Fruit fly (Drosophila melanogaster) whole organism, embryonic: ENCODE measurements around the gene smo.

Experiments
- Antp ChIP-seq: fragments of 200-800 bp; sonication (Bioruptor generic); optimal IDR thresholded peaks from 3 replicates; lab custom pipeline; 2016; ENCODE audit warnings: missing biosample characterization, missing genetic modification characterization
- Atf6 ChIP-seq: fragments of 200-800 bp; sonication (Bioruptor generic); IDR thresholded peaks from 2 replicates; pipeline ENCODE4 v1.3.6; 2022; ENCODE audit warnings: missing biosample characterization, missing genetic modification characterization
- BEAF-32 ChIP-seq: fragments of 200-800 bp; sonication (Bioruptor generic); optimal IDR thresholded peaks from 3 replicates; lab custom pipeline; 2017; ENCODE audit warnings: missing biosample characterization, missing genetic modification characterization, mild to moderate bottlenecking, moderate library complexity, missing genetic modification reagents
- CG10274 ChIP-seq: fragments of 200-800 bp; sonication (Bioruptor generic); optimal IDR thresholded peaks from 3 replicates; lab custom pipeline; 2017; ENCODE audit warnings: missing biosample characterization, mild to moderate bottlenecking, missing genetic modification characterization
- CG10543 ChIP-seq: fragments of 200-800 bp; sonication (Bioruptor generic); optimal IDR thresholded peaks from 3 replicates; lab custom pipeline; 2017; ENCODE audit warnings: missing biosample characterization, mild to moderate bottlenecking, missing genetic modification characterization, moderate library complexity
- CG10979 ChIP-seq: fragments of 200-800 bp; sonication (Bioruptor generic); optimal IDR thresholded peaks from 2 replicates; lab custom pipeline; 2018; ENCODE audit warnings: missing biosample characterization, mild to moderate bottlenecking, missing genetic modification characterization, moderate library complexity
- CG11093 ChIP-seq: fragments of 200-800 bp; sonication (Bioruptor generic); IDR thresholded peaks from 3 replicates; pipeline ENCODE4 v1.3.6; 2022; ENCODE audit warnings: missing biosample characterization, missing genetic modification characterization
- CG11247 ChIP-seq: fragments of 200-800 bp; sonication (Bioruptor generic); IDR thresholded peaks from 2 replicates; pipeline ENCODE4 v1.3.6; 2022; ENCODE audit warnings: missing biosample characterization, missing genetic modification characterization
- CG11398 ChIP-seq: fragments of 200-800 bp; sonication (Bioruptor generic); optimal IDR thresholded peaks from 2 replicates; lab custom pipeline; 2016; ENCODE audit warnings: missing biosample characterization, missing genetic modification characterization
- CG13296 ChIP-seq: fragments of 200-800 bp; sonication (Bioruptor generic); optimal IDR thresholded peaks from 3 replicates; lab custom pipeline; 2018; ENCODE audit warnings: missing biosample characterization, mild to moderate bottlenecking, missing genetic modification characterization
- CG13424 ChIP-seq: fragments of 200-800 bp; sonication (Bioruptor generic); optimal IDR thresholded peaks from 2 replicates; lab custom pipeline; 2019; ENCODE audit warnings: missing biosample characterization, mild to moderate bottlenecking, missing genetic modification characterization, moderate library complexity
- CG14667 ChIP-seq: fragments of 200-800 bp; sonication (Bioruptor generic); IDR thresholded peaks from 2 replicates; pipeline ENCODE4 v1.3.6; 2022; ENCODE audit warnings: missing biosample characterization, missing genetic modification characterization
- CG1647 ChIP-seq: fragments of 200-800 bp; sonication (Bioruptor generic); optimal IDR thresholded peaks from 3 replicates; lab custom pipeline; 2016; ENCODE audit warnings: missing biosample characterization, missing genetic modification characterization
- CG17359 ChIP-seq: fragments of 200-800 bp; sonication (Bioruptor generic); optimal IDR thresholded peaks from 3 replicates; lab custom pipeline; 2018; ENCODE audit warnings: missing biosample characterization, mild to moderate bottlenecking, missing genetic modification characterization, moderate library complexity
- CG1792 ChIP-seq: fragments of 200-800 bp; sonication (Bioruptor generic); optimal IDR thresholded peaks from 2 replicates; lab custom pipeline; 2016; ENCODE audit warnings: missing biosample characterization, missing genetic modification characterization
- CG2129 ChIP-seq: fragments of 200-800 bp; sonication (Bioruptor generic); IDR thresholded peaks from 2 replicates; pipeline ENCODE4 v1.3.6; 2022; ENCODE audit warnings: missing biosample characterization, missing genetic modification characterization; ENCODE audit not compliant: partially characterized antibody
- CG2678 ChIP-seq: fragments of 200-800 bp; sonication (Bioruptor generic); optimal IDR thresholded peaks from 3 replicates; lab custom pipeline; 2019; ENCODE audit warnings: missing biosample characterization, mild to moderate bottlenecking, missing genetic modification characterization, moderate library complexity
- CG2889 ChIP-seq: fragments of 200-800 bp; sonication (Bioruptor generic); IDR thresholded peaks from 3 replicates; pipeline ENCODE4 v1.3.6; 2022; ENCODE audit warnings: missing biosample characterization, missing genetic modification characterization
- CG32772 ChIP-seq: fragments of 200-800 bp; sonication (Bioruptor generic); IDR thresholded peaks from 2 replicates; pipeline ENCODE4 v1.3.6; 2022; ENCODE audit warnings: missing biosample characterization, missing genetic modification characterization
- CG34376 ChIP-seq: fragments of 200-800 bp; sonication (Bioruptor generic); optimal IDR thresholded peaks from 2 replicates; lab custom pipeline; 2018; ENCODE audit warnings: missing biosample characterization, mild to moderate bottlenecking, missing genetic modification characterization
- CG43689 ChIP-seq: fragments of 200-800 bp; sonication (Bioruptor generic); IDR thresholded peaks from 2 replicates; pipeline ENCODE4 v1.3.6; 2022; ENCODE audit warnings: missing biosample characterization, missing genetic modification characterization
- CG4424 ChIP-seq: fragments of 200-800 bp; sonication (Bioruptor generic); optimal IDR thresholded peaks from 3 replicates; lab custom pipeline; 2016; ENCODE audit warnings: missing biosample characterization, missing genetic modification characterization
- CG4730 ChIP-seq: fragments of 200-800 bp; sonication (Bioruptor generic); IDR thresholded peaks from 2 replicates; pipeline ENCODE4 v1.3.6; 2022; ENCODE audit warnings: missing biosample characterization, missing genetic modification characterization
- CG6175 ChIP-seq: fragments of 200-800 bp; sonication (Bioruptor generic); IDR thresholded peaks from 3 replicates; pipeline ENCODE4 v1.3.6; 2022; ENCODE audit warnings: missing biosample characterization, missing genetic modification characterization
- CG7745 ChIP-seq: fragments of 200-800 bp; sonication (Bioruptor generic); optimal IDR thresholded peaks from 2 replicates; lab custom pipeline; 2018; ENCODE audit warnings: missing biosample characterization, mild to moderate bottlenecking, missing genetic modification characterization, moderate library complexity
- CG8290 ChIP-seq, 3 experiments: fragments of 200-800 bp; sonication (Bioruptor generic); optimal IDR thresholded peaks; 2 replicates each; lab custom pipeline; 2016 to 2019; ENCODE audit warnings: missing biosample characterization in 3 of 3, missing genetic modification characterization in 3 of 3, mild to moderate bottlenecking in 2 of 3, moderate library complexity in 1 of 3
- CG8388 ChIP-seq: fragments of 200-800 bp; sonication (Bioruptor generic); optimal IDR thresholded peaks from 2 replicates; lab custom pipeline; 2019; ENCODE audit warnings: missing biosample characterization, mild to moderate bottlenecking, missing genetic modification characterization, moderate library complexity
- Dll ChIP-seq: fragments of 200-800 bp; sonication (Bioruptor generic); IDR thresholded peaks from 4 replicates; pipeline ENCODE4 v1.3.6; 2022; ENCODE audit warnings: missing biosample characterization, missing genetic modification characterization; ENCODE audit not compliant: partially characterized antibody
- Fer1 ChIP-seq: fragments of 200-800 bp; sonication (Bioruptor generic); optimal IDR thresholded peaks from 2 replicates; lab custom pipeline; 2017; ENCODE audit warnings: missing biosample characterization, mild to moderate bottlenecking, missing genetic modification characterization
- HLH4C ChIP-seq: fragments of 200-800 bp; sonication (Bioruptor generic); IDR thresholded peaks from 3 replicates; pipeline ENCODE4 v1.3.6; 2022; ENCODE audit warnings: missing biosample characterization, missing genetic modification characterization; ENCODE audit not compliant: partially characterized antibody
- Hand ChIP-seq: fragments of 200-800 bp; sonication (Bioruptor generic); optimal IDR thresholded peaks from 2 replicates; lab custom pipeline; 2017; ENCODE audit warnings: mild to moderate bottlenecking, missing biosample characterization, missing genetic modification reagents, missing genetic modification characterization
- MTF-1 ChIP-seq: fragments of 200-800 bp; sonication (Bioruptor generic); optimal IDR thresholded peaks from 2 replicates; lab custom pipeline; 2018; ENCODE audit warnings: missing biosample characterization, mild to moderate bottlenecking, missing genetic modification characterization, borderline replicate concordance
- Nf-YB ChIP-seq: fragments of 200-800 bp; sonication (Bioruptor generic); optimal IDR thresholded peaks from 3 replicates; lab custom pipeline; 2019; ENCODE audit warnings: missing biosample characterization, mild to moderate bottlenecking, missing genetic modification characterization, moderate library complexity
- Opbp ChIP-seq: fragments of 200-800 bp; sonication (Bioruptor generic); IDR thresholded peaks from 3 replicates; pipeline ENCODE4 v1.3.6; 2022; ENCODE audit warnings: missing biosample characterization, missing genetic modification characterization; ENCODE audit not compliant: partially characterized antibody
- Poxn ChIP-seq: fragments of 200-800 bp; sonication (Bioruptor generic); IDR thresholded peaks from 2 replicates; pipeline ENCODE4 v1.3.6; 2022; ENCODE audit warnings: missing biosample characterization, missing genetic modification characterization
- Ptx1 ChIP-seq: fragments of 200-800 bp; sonication (Bioruptor generic); IDR thresholded peaks from 2 replicates; pipeline ENCODE4 v1.3.6; 2022; ENCODE audit warnings: missing biosample characterization, missing genetic modification characterization
- Stat92E ChIP-seq, 3 experiments: fragments of >200 bp in 2 of 3; fragments of 200-800 bp in 1 of 3; sonication (Bioruptor generic) in 1 of 3; optimal IDR thresholded peaks; 2 replicates each; lab custom pipeline; 2017 to 2019; ENCODE audit warnings: missing biosample characterization in 3 of 3, missing genetic modification characterization in 3 of 3, mild to moderate bottlenecking in 1 of 3, moderate library complexity in 1 of 3
- dysf ChIP-seq: fragments of 200-800 bp; sonication (Bioruptor generic); IDR thresholded peaks from 3 replicates; pipeline ENCODE4 v1.3.6; 2022; ENCODE audit warnings: missing biosample characterization, missing genetic modification characterization
- ems ChIP-seq: fragments of 200-800 bp; sonication (Bioruptor generic); optimal IDR thresholded peaks from 3 replicates; lab custom pipeline; 2016; ENCODE audit warnings: missing biosample characterization, missing genetic modification characterization
- ind ChIP-seq: fragments of 200-800 bp; sonication (Bioruptor generic); optimal IDR thresholded peaks from 3 replicates; lab custom pipeline; 2016; ENCODE audit warnings: missing biosample characterization, missing genetic modification characterization
- maf-S ChIP-seq: fragments of 200-800 bp; sonication (Bioruptor generic); optimal IDR thresholded peaks from 2 replicates; lab custom pipeline; 2016; ENCODE audit warnings: missing biosample characterization, missing genetic modification characterization
- mirr ChIP-seq: fragments of 200-800 bp; sonication (Bioruptor generic); optimal IDR thresholded peaks from 3 replicates; lab custom pipeline; 2018; ENCODE audit warnings: missing biosample characterization, mild to moderate bottlenecking, missing genetic modification characterization
- pb ChIP-seq: fragments of 200-800 bp; sonication (Bioruptor generic); optimal IDR thresholded peaks from 3 replicates; lab custom pipeline; 2016; ENCODE audit warnings: missing biosample characterization, missing genetic modification characterization
- psq ChIP-seq: fragments of 200-800 bp; sonication (Bioruptor generic); optimal IDR thresholded peaks from 2 replicates; lab custom pipeline; 2017; ENCODE audit warnings: missing biosample characterization, missing genetic modification characterization
- pum ChIP-seq: fragments of 200-800 bp; sonication (Bioruptor generic); optimal IDR thresholded peaks from 2 replicates; lab custom pipeline; 2016; ENCODE audit warnings: missing biosample characterization, missing genetic modification characterization
- ro ChIP-seq: fragments of 200-800 bp; sonication (Bioruptor generic); IDR thresholded peaks from 2 replicates; pipeline ENCODE4 v1.3.6; 2022; ENCODE audit warnings: missing biosample characterization, missing genetic modification characterization
- scrt ChIP-seq: fragments of 200-800 bp; sonication (Bioruptor generic); optimal IDR thresholded peaks from 2 replicates; lab custom pipeline; 2018; ENCODE audit warnings: missing biosample characterization, mild to moderate bottlenecking, missing genetic modification characterization, moderate library complexity
- tin ChIP-seq: fragments of 200-800 bp; sonication (Bioruptor generic); optimal IDR thresholded peaks from 3 replicates; lab custom pipeline; 2016; ENCODE audit warnings: missing biosample characterization, missing genetic modification characterization
- tx ChIP-seq: fragments of 200-800 bp; sonication (Bioruptor generic); optimal IDR thresholded peaks from 2 replicates; lab custom pipeline; 2016; ENCODE audit warnings: missing biosample characterization, missing genetic modification characterization

Gene smo

DNA sequence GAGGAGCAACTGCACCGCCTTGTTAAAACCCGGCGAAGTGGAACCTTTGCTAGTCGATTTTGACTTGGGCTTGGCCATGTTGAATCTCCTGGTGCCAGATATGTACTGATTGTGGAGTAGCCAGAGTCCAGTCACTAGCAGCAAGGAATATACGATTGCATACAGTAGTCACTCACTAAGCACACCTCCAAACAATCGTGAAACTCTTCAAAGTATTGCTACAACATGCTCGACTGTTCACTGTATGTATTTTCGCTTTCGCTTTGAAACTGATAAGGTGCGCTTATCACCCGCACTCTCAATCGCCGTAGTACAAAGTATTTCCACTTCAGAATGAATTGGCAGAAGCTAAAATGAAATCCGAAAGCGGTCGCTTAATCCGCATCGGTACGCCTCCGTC lies 9.0 kb downstream of the smo start (continued):
- TF ChIP-seq Fer1 (GFP tag; lab: Kevin White, UChicago), result peak; percentile 80
- TF ChIP-seq tx (GFP tag; lab: Kevin White, UChicago), result peak; percentile 70
- peak; percentile 69 for TF ChIP-seq CG34376 (GFP tag; lab: Kevin White, UChicago)
- peak; percentile 69 for TF ChIP-seq Ptx1
- TF ChIP-seq CG1792 (GFP tag; lab: Kevin White, UChicago), result no peak
- no peak for TF ChIP-seq CG8290 (GFP tag; optimal IDR thresholded peaks at IDR 0.05; lab: Kevin White, UChicago)
- peak in 1 of 2 experiments; percentile 97 for TF ChIP-seq CG8290 (tag; optimal IDR thresholded peaks at IDR 0.05; lab: Kevin White, UChicago)
- TF ChIP-seq Poxn (GFP tag; lab: Robert Waterston, UW), result peak; percentile 4; the same call in 1 of the 2 replicates
- peak; percentile 74 for TF ChIP-seq CG10543 (GFP tag; lab: Kevin White, UChicago)
- TF ChIP-seq CG2678, result peak; percentile 72
- TF ChIP-seq CG10274, result no peak
- TF ChIP-seq Atf6, result peak; percentile 82
- peak; percentile 24; the same call in 1 of the 2 replicates for TF ChIP-seq CG32772 (GFP tag; lab: Robert Waterston, UW)
- peak; percentile 29 for TF ChIP-seq CG4424 (GFP tag; lab: Kevin White, UChicago)
- TF ChIP-seq CG6175 (GFP tag; lab: Robert Waterston, UW), result 0 out of 3 replicates have a peak, but pooled peaks have one; percentile 40
- TF ChIP-seq BEAF-32 (GFP tag; lab: Kevin White, UChicago), result no peak
- TF ChIP-seq maf-S, result no peak
- TF ChIP-seq scrt (GFP tag; lab: Kevin White, UChicago), result peak; percentile 59
- peak; percentile 75 for TF ChIP-seq dysf
- TF ChIP-seq CG2129 (GFP tag; lab: Robert Waterston, UW), result no peak
- peak; percentile 53 for TF ChIP-seq Hand (GFP tag; lab: Kevin White, UChicago)
- no peak for TF ChIP-seq HLH4C
- TF ChIP-seq CG11247, result peak; percentile 77
- TF ChIP-seq CG43689 (GFP tag; lab: Robert Waterston, UW), result no peak
- TF ChIP-seq CG10979, result peak; percentile 7
- TF ChIP-seq CG17359 (tag; lab: Kevin White, UChicago), result peak; percentile 66
- TF ChIP-seq CG7745 (tag; lab: Kevin White, UChicago), result no peak
- TF ChIP-seq MTF-1 (GFP tag; lab: Kevin White, UChicago), result peak; percentile 62
- TF ChIP-seq Opbp (GFP tag; lab: Robert Waterston, UW), result no peak
- TF ChIP-seq ind (GFP tag; lab: Kevin White, UChicago), result peak; percentile 78
- 0 out of 2 replicates have a peak, but pooled peaks have one; percentile 32 for TF ChIP-seq CG14667 (GFP tag; lab: Robert Waterston, UW)
- peak; percentile 23; the same call in 1 of the 3 replicates for TF ChIP-seq CG2889
- TF ChIP-seq CG8388 (GFP tag; lab: Kevin White, UChicago), result no peak
- peak; percentile 44 for TF ChIP-seq CG11398 (GFP tag; lab: Kevin White, UChicago)
- no peak for TF ChIP-seq Dll (GFP tag; lab: Robert Waterston, UW)
- TF ChIP-seq ems (GFP tag; lab: Kevin White, UChicago), result peak; percentile 63
- TF ChIP-seq CG13424, result peak; percentile 57
- TF ChIP-seq Nf-YB (GFP tag; lab: Kevin White, UChicago), result no peak
- no peak for TF ChIP-seq ro (GFP tag; lab: Robert Waterston, UW)
- peak; percentile 59; the same call in 1 of the 2 replicates for TF ChIP-seq CG4730
- TF ChIP-seq tin (GFP tag; lab: Kevin White, UChicago), result peak; percentile 61
- peak; percentile 43; the same call in 1 of the 3 replicates for TF ChIP-seq CG11093 (GFP tag; lab: Robert Waterston, UW)
- peak; percentile 62 for TF ChIP-seq CG13296 (GFP tag; lab: Kevin White, UChicago)
- no peak for TF ChIP-seq psq (GFP tag; lab: Kevin White, UChicago)
- no peak for TF ChIP-seq Stat92E (GFP tag; optimal IDR thresholded peaks at IDR 0.05; lab: Kevin White, UChicago)
- TF ChIP-seq pum (GFP tag; lab: Kevin White, UChicago), result peak; percentile 51
- TF ChIP-seq mirr, result peak; percentile 87
- peak; percentile 86 for TF ChIP-seq Antp (GFP tag; lab: Kevin White, UChicago)
- TF ChIP-seq CG1647 (GFP tag; lab: Kevin White, UChicago), result peak; percentile 65
- TF ChIP-seq pb (GFP tag; lab: Kevin White, UChicago), result peak; percentile 15
